Fruit fly (Drosophila melanogaster) whole organism, embryonic: ENCODE results near the gene SclB.

Source experiments
- Aef1 ChIP-seq: fragments of 200-800 bp; sonication (Bioruptor generic); IDR thresholded peaks from 3 replicates; pipeline ENCODE4 v1.3.6; 2022; ENCODE audit warnings: missing biosample characterization, missing genetic modification characterization
- Bdp1 ChIP-seq: fragments of 200-800 bp; sonication (Bioruptor generic); optimal IDR thresholded peaks from 3 replicates; lab custom pipeline; 2016; ENCODE audit warnings: missing biosample characterization, missing genetic modification characterization
- CG10209 ChIP-seq: fragments of 200-800 bp; sonication (Bioruptor generic); optimal IDR thresholded peaks from 3 replicates; lab custom pipeline; 2017; ENCODE audit warnings: missing biosample characterization, mild to moderate bottlenecking, missing genetic modification characterization, missing genetic modification reagents
- CG10979 ChIP-seq: fragments of 200-800 bp; sonication (Bioruptor generic); optimal IDR thresholded peaks from 2 replicates; lab custom pipeline; 2018; ENCODE audit warnings: missing biosample characterization, mild to moderate bottlenecking, missing genetic modification characterization, moderate library complexity
- CG11247 ChIP-seq: fragments of 200-800 bp; sonication (Bioruptor generic); IDR thresholded peaks from 2 replicates; pipeline ENCODE4 v1.3.6; 2022; ENCODE audit warnings: missing biosample characterization, missing genetic modification characterization
- CG12155 ChIP-seq: fragments of 200-800 bp; sonication (Bioruptor generic); optimal IDR thresholded peaks from 3 replicates; lab custom pipeline; 2016; ENCODE audit warnings: missing biosample characterization, missing genetic modification characterization
- CG12299 ChIP-seq: fragments of 200-800 bp; sonication (Bioruptor generic); optimal IDR thresholded peaks from 2 replicates; lab custom pipeline; 2018; ENCODE audit warnings: missing biosample characterization, mild to moderate bottlenecking, missing genetic modification characterization
- CG12659 ChIP-seq: fragments of 200-800 bp; sonication (Bioruptor generic); optimal IDR thresholded peaks from 3 replicates; lab custom pipeline; 2017; ENCODE audit warnings: mild to moderate bottlenecking, missing biosample characterization, missing genetic modification reagents, missing genetic modification characterization
- CG14441 ChIP-seq: fragments of 200-800 bp; sonication (Bioruptor generic); IDR thresholded peaks from 2 replicates; pipeline ENCODE4 v1.3.6; 2022; ENCODE audit warnings: missing biosample characterization, missing genetic modification characterization
- CG16813 ChIP-seq: fragments of 200-800 bp; sonication (Bioruptor generic); IDR thresholded peaks from 3 replicates; pipeline ENCODE4 v1.3.6; 2022; ENCODE audit warnings: missing biosample characterization, missing genetic modification characterization; ENCODE audit not compliant: partially characterized antibody
- CG16815 ChIP-seq: fragments of 200-800 bp; sonication (Bioruptor generic); optimal IDR thresholded peaks from 3 replicates; lab custom pipeline; 2017; ENCODE audit warnings: missing biosample characterization, mild to moderate bottlenecking, missing genetic modification characterization
- CG17328 ChIP-seq: fragments of 200-800 bp; sonication (Bioruptor generic); IDR thresholded peaks from 2 replicates; pipeline ENCODE4 v1.3.6; 2022; ENCODE audit warnings: missing biosample characterization, missing genetic modification characterization
- CG18262 ChIP-seq: fragments of 200-800 bp; optimal IDR thresholded peaks from 3 replicates; lab custom pipeline; 2019; ENCODE audit warnings: missing biosample characterization, mild to moderate bottlenecking, missing genetic modification characterization, moderate library complexity
- CG2202 ChIP-seq: fragments of 200-800 bp; sonication (Bioruptor generic); optimal IDR thresholded peaks from 2 replicates; lab custom pipeline; 2018; ENCODE audit warnings: missing biosample characterization, mild to moderate bottlenecking, missing genetic modification characterization
- CG2889 ChIP-seq: fragments of 200-800 bp; sonication (Bioruptor generic); IDR thresholded peaks from 3 replicates; pipeline ENCODE4 v1.3.6; 2022; ENCODE audit warnings: missing biosample characterization, missing genetic modification characterization
- CG31224 ChIP-seq: fragments of 200-800 bp; sonication (Bioruptor generic); IDR thresholded peaks from 2 replicates; pipeline ENCODE4 v1.3.6; 2022; ENCODE audit warnings: missing biosample characterization, missing genetic modification characterization
- CG34422 ChIP-seq: fragments of 200-800 bp; sonication (Bioruptor generic); IDR thresholded peaks from 3 replicates; pipeline ENCODE4 v1.3.6; 2022; ENCODE audit warnings: missing biosample characterization, missing genetic modification characterization
- CG3838 ChIP-seq: fragments of 200-800 bp; sonication (Bioruptor generic); optimal IDR thresholded peaks from 3 replicates; lab custom pipeline; 2016; ENCODE audit warnings: missing biosample characterization, missing genetic modification characterization
- CG9797 ChIP-seq: fragments of 200-800 bp; sonication (Bioruptor generic); optimal IDR thresholded peaks from 3 replicates; lab custom pipeline; 2018; ENCODE audit warnings: missing biosample characterization, mild to moderate bottlenecking, missing genetic modification characterization
- Dll ChIP-seq: fragments of 200-800 bp; sonication (Bioruptor generic); IDR thresholded peaks from 4 replicates; pipeline ENCODE4 v1.3.6; 2022; ENCODE audit warnings: missing biosample characterization, missing genetic modification characterization; ENCODE audit not compliant: partially characterized antibody
- HLH4C ChIP-seq: fragments of 200-800 bp; sonication (Bioruptor generic); IDR thresholded peaks from 3 replicates; pipeline ENCODE4 v1.3.6; 2022; ENCODE audit warnings: missing biosample characterization, missing genetic modification characterization; ENCODE audit not compliant: partially characterized antibody
- HmgD ChIP-seq: fragments of 200-800 bp; sonication (Bioruptor generic); optimal IDR thresholded peaks from 3 replicates; lab custom pipeline; 2016; ENCODE audit warnings: missing biosample characterization, missing genetic modification characterization
- Hr51 ChIP-seq, 2 experiments: fragments of 200-800 bp; sonication (Bioruptor generic); optimal IDR thresholded peaks; 2 replicates in 1 of 2; 3 replicates in 1 of 2; lab custom pipeline; 2016 to 2018; ENCODE audit warnings: missing biosample characterization in 2 of 2, missing genetic modification characterization in 2 of 2, mild to moderate bottlenecking in 1 of 2, moderate library complexity in 1 of 2
- MTF-1 ChIP-seq: fragments of 200-800 bp; sonication (Bioruptor generic); optimal IDR thresholded peaks from 2 replicates; lab custom pipeline; 2018; ENCODE audit warnings: missing biosample characterization, mild to moderate bottlenecking, missing genetic modification characterization, borderline replicate concordance
- Nf-YB ChIP-seq: fragments of 200-800 bp; sonication (Bioruptor generic); optimal IDR thresholded peaks from 3 replicates; lab custom pipeline; 2019; ENCODE audit warnings: missing biosample characterization, mild to moderate bottlenecking, missing genetic modification characterization, moderate library complexity
- Rx ChIP-seq: fragments of 200-800 bp; sonication (Bioruptor generic); IDR thresholded peaks from 2 replicates; pipeline ENCODE4 v1.3.6; 2022; ENCODE audit warnings: missing biosample characterization, missing genetic modification characterization
- Sox100B ChIP-seq: fragments of 200-800 bp; sonication (Bioruptor generic); optimal IDR thresholded peaks from 3 replicates; lab custom pipeline; 2018; ENCODE audit warnings: missing biosample characterization, mild to moderate bottlenecking, missing genetic modification characterization
- Sox102F ChIP-seq: fragments of 200-800 bp; sonication (Bioruptor generic); optimal IDR thresholded peaks from 2 replicates; lab custom pipeline; 2018; ENCODE audit warnings: missing biosample characterization, mild to moderate bottlenecking, missing genetic modification characterization, moderate library complexity
- Sry-δ ChIP-seq: fragments of 200-800 bp; sonication (Bioruptor generic); optimal IDR thresholded peaks from 2 replicates; lab custom pipeline; 2016; ENCODE audit warnings: missing biosample characterization, missing genetic modification characterization
- ac ChIP-seq: fragments of 200-800 bp; sonication (Bioruptor generic); optimal IDR thresholded peaks from 3 replicates; lab custom pipeline; 2017; ENCODE audit warnings: missing biosample characterization, mild to moderate bottlenecking, missing genetic modification characterization
- cas ChIP-seq: fragments of 200-800 bp; sonication (Bioruptor generic); IDR thresholded peaks from 2 replicates; pipeline ENCODE4 v1.3.6; 2022; ENCODE audit warnings: missing biosample characterization, missing genetic modification characterization
- cato ChIP-seq: fragments of 200-800 bp; sonication (Bioruptor generic); optimal IDR thresholded peaks from 2 replicates; lab custom pipeline; 2016; ENCODE audit warnings: missing biosample characterization, missing genetic modification characterization, borderline replicate concordance
- caup ChIP-seq: fragments of 200-800 bp; sonication (Bioruptor generic); optimal IDR thresholded peaks from 3 replicates; lab custom pipeline; 2017; ENCODE audit warnings: missing biosample characterization, mild to moderate bottlenecking, missing genetic modification characterization, moderate library complexity; ENCODE audit not compliant: severe bottlenecking
- cg ChIP-seq: fragments of 200-800 bp; sonication (Bioruptor generic); optimal IDR thresholded peaks from 3 replicates; lab custom pipeline; 2019; ENCODE audit warnings: missing biosample characterization, mild to moderate bottlenecking, missing genetic modification characterization, moderate library complexity
- chinmo ChIP-seq: fragments of 200-800 bp; sonication (Bioruptor generic); IDR thresholded peaks from 4 replicates; pipeline ENCODE4 v1.3.6; 2022; ENCODE audit warnings: missing biosample characterization, missing genetic modification characterization; ENCODE audit not compliant: partially characterized antibody
- crp ChIP-seq, 2 experiments: fragments of 200-800 bp; sonication (Bioruptor generic); optimal IDR thresholded peaks; 2 replicates in 1 of 2; 3 replicates in 1 of 2; lab custom pipeline; 2017; ENCODE audit warnings: missing biosample characterization in 2 of 2, missing genetic modification characterization in 2 of 2, mild to moderate bottlenecking in 1 of 2, moderate library complexity in 1 of 2
- danr ChIP-seq: fragments of 200-800 bp; sonication (Bioruptor generic); IDR thresholded peaks from 2 replicates; pipeline ENCODE4 v1.3.6; 2022; ENCODE audit warnings: missing biosample characterization, missing genetic modification characterization
- fru ChIP-seq: fragments of >200 bp; optimal IDR thresholded peaks from 2 replicates; lab custom pipeline; 2017
- hb ChIP-seq: fragments of 200-800 bp; sonication (Bioruptor generic); IDR thresholded peaks from 3 replicates; pipeline ENCODE4 v1.3.6; 2022; ENCODE audit warnings: missing biosample characterization, missing genetic modification characterization; ENCODE audit not compliant: partially characterized antibody
- ind ChIP-seq: fragments of 200-800 bp; sonication (Bioruptor generic); optimal IDR thresholded peaks from 3 replicates; lab custom pipeline; 2016; ENCODE audit warnings: missing biosample characterization, missing genetic modification characterization
- lov ChIP-seq, 2 experiments: fragments of 200-800 bp in 1 of 2; fragments of >200 bp in 1 of 2; sonication (Bioruptor generic) in 1 of 2; IDR thresholded peaks in 1 of 2; optimal IDR thresholded peaks in 1 of 2; 2 replicates in 1 of 2; 3 replicates in 1 of 2; pipeline versions ENCODE4 v1.3.6 to Lab custom; 2017 to 2022; ENCODE audit warnings: missing biosample characterization in 1 of 2, missing genetic modification characterization in 1 of 2
- ro ChIP-seq: fragments of 200-800 bp; sonication (Bioruptor generic); IDR thresholded peaks from 2 replicates; pipeline ENCODE4 v1.3.6; 2022; ENCODE audit warnings: missing biosample characterization, missing genetic modification characterization
- run ChIP-seq: fragments of 200-800 bp; sonication (Bioruptor generic); optimal IDR thresholded peaks from 3 replicates; lab custom pipeline; 2018; ENCODE audit warnings: missing biosample characterization, mild to moderate bottlenecking, missing genetic modification characterization
- sens ChIP-seq: fragments of 200-800 bp; sonication (Bioruptor generic); peaks from one replicate; lab custom pipeline; 2016; ENCODE audit warnings: missing biosample characterization, missing genetic modification characterization
- so ChIP-seq: fragments of 200-800 bp; sonication (Bioruptor generic); IDR thresholded peaks from 3 replicates; pipeline ENCODE4 v1.3.6; 2022; ENCODE audit warnings: missing biosample characterization, missing genetic modification characterization
- ssp ChIP-seq: fragments of 200-800 bp; sonication (Bioruptor generic); IDR thresholded peaks from 2 replicates; pipeline ENCODE4 v1.3.6; 2022; ENCODE audit warnings: missing biosample characterization, missing genetic modification characterization
- tx ChIP-seq: fragments of 200-800 bp; sonication (Bioruptor generic); optimal IDR thresholded peaks from 2 replicates; lab custom pipeline; 2016; ENCODE audit warnings: missing biosample characterization, missing genetic modification characterization
- vnd ChIP-seq: fragments of 200-800 bp; sonication (Bioruptor generic); IDR thresholded peaks from 3 replicates; pipeline ENCODE4 v1.3.6; 2022; ENCODE audit warnings: missing biosample characterization, missing genetic modification characterization; ENCODE audit not compliant: partially characterized antibody
- wek ChIP-seq: fragments of 200-800 bp; sonication (Bioruptor generic); optimal IDR thresholded peaks from 3 replicates; lab custom pipeline; 2018; ENCODE audit warnings: missing biosample characterization, mild to moderate bottlenecking, missing genetic modification characterization, moderate library complexity

The SclB gene

DNA sequence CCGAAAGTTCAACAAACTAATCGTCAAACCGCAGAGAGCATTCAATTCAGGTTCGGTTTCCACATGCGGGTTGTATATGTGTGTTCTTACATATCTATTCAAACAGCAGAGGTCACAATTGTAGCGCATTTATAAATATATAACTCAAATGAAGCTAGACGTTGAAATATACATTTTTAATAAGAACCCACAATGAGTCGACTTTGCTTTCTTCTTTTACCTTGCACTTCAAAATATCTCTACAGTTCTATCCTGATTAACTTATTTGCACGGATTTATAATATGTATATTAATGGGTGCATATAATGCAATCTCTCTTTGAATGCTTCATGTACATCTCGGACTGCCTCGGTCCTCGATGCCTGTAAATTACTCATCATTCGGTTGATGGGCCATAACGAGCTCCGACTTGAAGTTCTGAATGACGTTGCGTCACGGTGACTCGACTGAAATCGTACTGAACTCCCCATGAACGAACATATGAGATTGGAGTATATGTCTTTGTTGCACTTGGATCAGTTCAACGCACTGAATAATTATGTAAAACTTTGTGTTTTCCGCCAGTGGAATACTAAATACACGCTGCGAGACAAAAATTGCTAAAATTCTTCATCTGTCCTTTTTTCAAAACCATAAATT is 19.3 kb upstream of the SclB start (continued):
- TF ChIP-seq ind (GFP tag; lab: Kevin White, UChicago) (no peak), CG3838 (GFP tag; lab: Kevin White, UChicago) (no peak), CG16815 (GFP tag; lab: Kevin White, UChicago) (no peak), so (no peak), Sox100B (GFP tag; lab: Kevin White, UChicago) (peak; percentile 32), CG12155 (GFP tag; lab: Kevin White, UChicago) (no peak), Rx (no peak), CG9797 (GFP tag; lab: Kevin White, UChicago) (no peak), Bdp1 (no peak), CG34422 (GFP tag; lab: Robert Waterston, UW) (no peak), CG18262 (tag; lab: Kevin White, UChicago) (peak; percentile 75), ssp (GFP tag; lab: Robert Waterston, UW) (no peak), lov (optimal IDR thresholded peaks at IDR 0.05; lab: Kevin White, UChicago) (no peak), lov (GFP tag; IDR thresholded peaks at IDR 0.05; lab: Robert Waterston, UW) (no peak), CG14441 (GFP tag; lab: Robert Waterston, UW) (no peak), HLH4C (no peak), Aef1 (GFP tag; lab: Robert Waterston, UW) (no peak), ro (GFP tag; lab: Robert Waterston, UW) (no peak), Hr51 (GFP tag; optimal IDR thresholded peaks at IDR 0.05; lab: Kevin White, UChicago) (peak in 1 of 2 experiments; percentile 14), Sry-δ (GFP tag; lab: Kevin White, UChicago) (no peak), fru (lab: Kevin White, UChicago) (no peak), chinmo (GFP tag; lab: Robert Waterston, UW) (no peak), wek (GFP tag; lab: Kevin White, UChicago) (no peak), danr (GFP tag; lab: Robert Waterston, UW) (no peak), Sox102F (peak; percentile 43), HmgD (GFP tag; lab: Kevin White, UChicago) (no peak), MTF-1 (GFP tag; lab: Kevin White, UChicago) (no peak), caup (GFP tag; lab: Kevin White, UChicago) (no peak), CG10979 (tag; lab: Kevin White, UChicago) (peak; percentile 62), sens (GFP tag; lab: Kevin White, UChicago) (peak; percentile 91), Dll (GFP tag; lab: Robert Waterston, UW) (no peak), CG2202 (tag; lab: Kevin White, UChicago) (peak; percentile 9), cas (no peak), cato (GFP tag; lab: Kevin White, UChicago) (no peak), CG16813 (no peak), vnd (GFP tag; lab: Robert Waterston, UW) (no peak), CG17328 (peak; percentile 34; the same call in 1 of the 2 replicates), CG10209 (peak; percentile 13), CG31224 (GFP tag; lab: Robert Waterston, UW) (no peak), CG2889 (GFP tag; lab: Robert Waterston, UW) (no peak), hb (GFP tag; lab: Robert Waterston, UW) (no peak), tx (GFP tag; lab: Kevin White, UChicago) (no peak), crp (GFP tag; optimal IDR thresholded peaks at IDR 0.05; lab: Kevin White, UChicago) (no peak), Nf-YB (GFP tag; lab: Kevin White, UChicago) (peak; percentile 30), cg (GFP tag; lab: Kevin White, UChicago) (peak; percentile 21), CG11247 (GFP tag; lab: Robert Waterston, UW) (no peak), ac (GFP tag; lab: Kevin White, UChicago) (no peak), run (tag; lab: Kevin White, UChicago) (peak; percentile 42), CG12659 (GFP tag; lab: Kevin White, UChicago) (peak; percentile 28), CG12299 (tag; lab: Kevin White, UChicago) (no peak)
